Fruit fly (Drosophila melanogaster) whole organism, prepupa: ENCODE measurements around the gene Cpr100A.

Experiments
- CG4318 ChIP-seq: fragments of 200-800 bp; sonication (Bioruptor generic); optimal IDR thresholded peaks from 3 replicates; lab custom pipeline; 2017; ENCODE audit warnings: missing biosample characterization, mild to moderate bottlenecking, missing genetic modification characterization
- CG6163 ChIP-seq: fragments of 200-800 bp; sonication (Bioruptor generic); IDR thresholded peaks from 3 replicates; pipeline ENCODE4 v1.3.6; 2022; ENCODE audit warnings: missing biosample characterization, missing genetic modification characterization
- fkh ChIP-seq: fragments of 200-800 bp; sonication (Bioruptor generic); optimal IDR thresholded peaks from 3 replicates; lab custom pipeline; 2017; ENCODE audit warnings: missing biosample characterization, mild to moderate bottlenecking, missing genetic modification characterization, moderate library complexity

dm6 chr3R:30888550-30889259 lies 21.4 kb downstream of the Cpr100A start, which contains the start of gene Sap-r:
- TF ChIP-seq fkh (GFP tag; lab: Kevin White, UChicago) (peak; percentile 77), CG6163 (GFP tag; lab: Robert Waterston, UW) (peak; percentile 38; the same call in 2 of the 3 replicates), CG4318 (GFP tag; lab: Kevin White, UChicago) (no peak)
